Worm (Caenorhabditis elegans): ENCODE data around the gene F07A11.5.

The F07A11.5 gene

DNA sequence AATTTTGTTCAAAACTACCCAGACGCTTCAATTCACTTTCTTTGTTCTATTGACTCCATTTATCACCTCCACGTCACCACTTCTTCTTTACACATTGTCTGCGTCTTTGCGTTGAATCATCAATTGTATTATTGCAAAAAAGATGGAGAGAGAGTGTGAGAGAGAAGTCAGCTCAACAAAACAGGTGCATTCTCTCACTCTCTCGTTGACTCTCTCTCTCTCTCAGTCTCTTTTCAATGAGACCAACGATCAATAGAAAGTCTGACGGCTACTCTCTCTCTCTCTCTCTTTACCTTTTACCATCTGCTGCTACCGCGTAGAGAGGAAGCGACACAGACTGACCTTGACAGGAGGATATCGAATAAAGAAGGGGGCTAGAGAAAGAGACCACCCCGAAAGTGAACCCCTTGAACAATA lies 23.7 kb downstream of the F07A11.5 start (continued):
- TF ChIP-seq tlf-1 (GFP tag; optimal IDR thresholded peaks at IDR 0.05) = peak; percentile 59
- peak; percentile 44 for TF ChIP-seq ZK185.1 (tag; optimal IDR thresholded peaks at IDR 0.05; ENCODE audit: poor library complexity, severe bottlenecking)
- TF ChIP-seq lin-35 (GFP tag; optimal IDR thresholded peaks at IDR 0.05) = peak in 1 of 3 experiments; percentile 46
- TF ChIP-seq mcd-1 (GFP tag; IDR thresholded peaks at IDR 0.05) = peak; percentile 49; the same call in 1 of the 2 replicates
- TF ChIP-seq cebp-2 (GFP tag; IDR thresholded peaks at IDR 0.05) = no peak
- TF ChIP-seq atf-7 (tag; optimal IDR thresholded peaks at IDR 0.05) = peak; percentile 58
- no peak for TF ChIP-seq mel-28 (tag; optimal IDR thresholded peaks at IDR 0.05; ENCODE audit: borderline replicate concordance)
- peak; percentile 26 for TF ChIP-seq madf-10 (tag; optimal IDR thresholded peaks at IDR 0.05)
- TF ChIP-seq somi-1 (GFP tag; optimal IDR thresholded peaks at IDR 0.05) = peak; percentile 77
- no peak for TF ChIP-seq F23B12.7 (tag; optimal IDR thresholded peaks at IDR 0.05; ENCODE audit: insufficient read depth)
- TF ChIP-seq hrde-1 (tag; optimal IDR thresholded peaks at IDR 0.05; ENCODE audit: borderline replicate concordance) = no peak
- TF ChIP-seq Y56A3A.18 (GFP tag; IDR thresholded peaks at IDR 0.05) = 0 out of 2 replicates have a peak, but pooled peaks have one; percentile 6
- no peak for TF ChIP-seq dpff-1 (tag; optimal IDR thresholded peaks at IDR 0.05)
- TF ChIP-seq let-607 (tag; optimal IDR thresholded peaks at IDR 0.05) = peak in 1 of 2 experiments; percentile 76
- TF ChIP-seq lin-40 (tag; optimal IDR thresholded peaks at IDR 0.05) = peak; percentile 78
- TF ChIP-seq gei-17 (GFP tag; optimal IDR thresholded peaks at IDR 0.05) = peak; percentile 44
- peak; percentile 58 for TF ChIP-seq hmg-1.2 (GFP tag; IDR thresholded peaks at IDR 0.05)
- TF ChIP-seq rcor-1 (GFP tag; IDR thresholded peaks at IDR 0.05) = no peak; the same call in 1 of the 2 replicates
- no peak for TF ChIP-seq nhr-90 (tag; optimal IDR thresholded peaks at IDR 0.05)
- TF ChIP-seq repo-1 (tag; optimal IDR thresholded peaks at IDR 0.05) = peak; percentile 37
- peak; percentile 23; the same call in 1 of the 2 replicates for TF ChIP-seq B0336.3 (GFP tag; IDR thresholded peaks at IDR 0.05)
- peak; percentile 56; the same call in 1 of the 2 replicates for TF ChIP-seq pbrm-1 (GFP tag; IDR thresholded peaks at IDR 0.05)
- TF ChIP-seq K12H6.12 (tag; optimal IDR thresholded peaks at IDR 0.05) = peak; percentile 39
- TF ChIP-seq cebp-1 (GFP tag; IDR thresholded peaks at IDR 0.05) = no peak
- TF ChIP-seq cebp-1 (tag; optimal IDR thresholded peaks at IDR 0.05) = peak; percentile 31
- TF ChIP-seq ekl-4 (GFP tag; IDR thresholded peaks at IDR 0.05) = peak; percentile 64; the same call in 1 of the 2 replicates
- TF ChIP-seq tbp1 (GFP tag; optimal IDR thresholded peaks at IDR 0.05) = peak; percentile 31
- TF ChIP-seq attf-3 (GFP tag; conservative IDR thresholded peaks at IDR 0.05) = no peak
- TF ChIP-seq let-526 (GFP tag; IDR thresholded peaks at IDR 0.05) = peak; percentile 79; the same call in 1 of the 2 replicates

DNA sequence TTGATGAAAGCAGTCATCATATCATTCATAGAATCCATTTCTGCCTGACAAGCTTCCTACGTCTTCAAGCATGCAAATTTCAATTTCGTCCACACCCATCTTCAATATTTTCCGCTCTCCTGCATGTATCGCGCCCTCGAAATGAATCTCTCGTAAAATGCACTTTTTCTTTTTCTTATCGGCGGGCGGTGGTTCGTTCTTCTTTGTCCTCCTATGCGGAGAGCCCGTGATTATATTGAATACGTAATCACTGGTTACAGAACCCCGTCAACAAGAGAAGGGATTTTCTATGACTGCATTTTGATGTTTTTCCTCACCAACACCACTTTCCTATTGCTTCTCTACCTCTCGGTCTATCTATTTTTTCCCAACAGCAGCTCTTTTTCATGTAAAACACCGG lies 24.5 kb downstream of the F07A11.5 start:
- TF ChIP-seq unc-62 (GFP tag; optimal IDR thresholded peaks at IDR 0.05) = no peak
- no peak for TF ChIP-seq ceh-27 (GFP tag; optimal IDR thresholded peaks at IDR 0.05)
- TF ChIP-seq mcd-1 (GFP tag; IDR thresholded peaks at IDR 0.05) = no peak
- TF ChIP-seq ceh-58 (GFP tag; IDR thresholded peaks at IDR 0.05) = no peak
- no peak for TF ChIP-seq madf-8 (GFP tag; conservative IDR thresholded peaks at IDR 0.05)
- TF ChIP-seq F39B2.1 (GFP tag; IDR thresholded peaks at IDR 0.05) = 0 out of 2 replicates have a peak, but pooled peaks have one; percentile 12
- no peak for TF ChIP-seq sdz-38 (tag; optimal IDR thresholded peaks at IDR 0.05)
- TF ChIP-seq efl-1 (GFP tag; optimal IDR thresholded peaks at IDR 0.05) = no peak
- TF ChIP-seq dox-1 (GFP tag; IDR thresholded peaks at IDR 0.05) = 0 out of 2 replicates have a peak, but pooled peaks have one; percentile 18
- peak; percentile 46; the same call in 1 of the 2 replicates for TF ChIP-seq K11D2.4 (GFP tag; IDR thresholded peaks at IDR 0.05)
- no peak for TF ChIP-seq zfh-2 (GFP tag; conservative IDR thresholded peaks at IDR 0.05)
- TF ChIP-seq T07F8.4 (tag; optimal IDR thresholded peaks at IDR 0.05) = no peak
- TF ChIP-seq zim-3 (tag; optimal IDR thresholded peaks at IDR 0.05) = no peak
- no peak for TF ChIP-seq bed-1 (GFP tag; IDR thresholded peaks at IDR 0.05)
- no peak for TF ChIP-seq rcor-1 (GFP tag; IDR thresholded peaks at IDR 0.05)
- peak; percentile 47 for TF ChIP-seq ama-1 (optimal IDR thresholded peaks at IDR 0.05)
- no peak for TF ChIP-seq ama-1 (GFP tag; optimal IDR thresholded peaks at IDR 0.05)
- TF ChIP-seq lin-40 (tag; optimal IDR thresholded peaks at IDR 0.05) = no peak
- TF ChIP-seq die-1 (tag; optimal IDR thresholded peaks at IDR 0.05) = no peak
- no peak for TF ChIP-seq ccch-3 (GFP tag; optimal IDR thresholded peaks at IDR 0.05)
- no peak for TF ChIP-seq hrde-1 (tag; optimal IDR thresholded peaks at IDR 0.05; ENCODE audit: borderline replicate concordance)
- TF ChIP-seq nfyb-1 (GFP tag; IDR thresholded peaks at IDR 0.05) = 0 out of 2 replicates have a peak, but pooled peaks have one; percentile 50
- no peak for TF ChIP-seq fkh-3 (tag; optimal IDR thresholded peaks at IDR 0.05)

Measured in whole organism, young adult.